Fruit fly (Drosophila melanogaster) whole organism, embryonic: ENCODE measurements around the gene Polr2I.

Source experiments
- Bteb2 ChIP-seq: fragments of 200-800 bp; sonication (Bioruptor generic); optimal IDR thresholded peaks from 2 replicates; lab custom pipeline; 2016; ENCODE audit warnings: missing biosample characterization, missing genetic modification characterization
- CG10209 ChIP-seq: fragments of 200-800 bp; sonication (Bioruptor generic); optimal IDR thresholded peaks from 3 replicates; lab custom pipeline; 2017; ENCODE audit warnings: missing biosample characterization, mild to moderate bottlenecking, missing genetic modification characterization, missing genetic modification reagents
- CG11504 ChIP-seq: fragments of 200-800 bp; sonication (Bioruptor generic); optimal IDR thresholded peaks from 3 replicates; lab custom pipeline; 2019; ENCODE audit warnings: missing biosample characterization, mild to moderate bottlenecking, missing genetic modification characterization, moderate library complexity
- CG12659 ChIP-seq: fragments of 200-800 bp; sonication (Bioruptor generic); optimal IDR thresholded peaks from 3 replicates; lab custom pipeline; 2017; ENCODE audit warnings: mild to moderate bottlenecking, missing biosample characterization, missing genetic modification reagents, missing genetic modification characterization
- CG13424 ChIP-seq: fragments of 200-800 bp; sonication (Bioruptor generic); optimal IDR thresholded peaks from 2 replicates; lab custom pipeline; 2019; ENCODE audit warnings: missing biosample characterization, mild to moderate bottlenecking, missing genetic modification characterization, moderate library complexity
- CG14050 ChIP-seq: fragments of 200-800 bp; sonication (Bioruptor generic); IDR thresholded peaks from 3 replicates; pipeline ENCODE4 v1.3.6; 2022; ENCODE audit warnings: missing biosample characterization, missing genetic modification characterization
- CG15269 ChIP-seq: fragments of 200-800 bp; sonication (Bioruptor generic); optimal IDR thresholded peaks from 2 replicates; lab custom pipeline; 2018; ENCODE audit warnings: missing biosample characterization, mild to moderate bottlenecking, missing genetic modification characterization, moderate library complexity
- CG1647 ChIP-seq: fragments of 200-800 bp; sonication (Bioruptor generic); optimal IDR thresholded peaks from 3 replicates; lab custom pipeline; 2016; ENCODE audit warnings: missing biosample characterization, missing genetic modification characterization
- CG16813 ChIP-seq: fragments of 200-800 bp; sonication (Bioruptor generic); IDR thresholded peaks from 3 replicates; pipeline ENCODE4 v1.3.6; 2022; ENCODE audit warnings: missing biosample characterization, missing genetic modification characterization; ENCODE audit not compliant: partially characterized antibody
- CG18599 ChIP-seq: fragments of 200-800 bp; sonication (Bioruptor generic); optimal IDR thresholded peaks from 3 replicates; lab custom pipeline; 2017; ENCODE audit warnings: missing biosample characterization, missing genetic modification characterization, mild to moderate bottlenecking, moderate library complexity, missing genetic modification reagents
- CG2120 ChIP-seq: fragments of 200-800 bp; sonication (Bioruptor generic); optimal IDR thresholded peaks from 3 replicates; lab custom pipeline; 2016; ENCODE audit warnings: missing biosample characterization, missing genetic modification characterization
- CG2678 ChIP-seq: fragments of 200-800 bp; sonication (Bioruptor generic); optimal IDR thresholded peaks from 3 replicates; lab custom pipeline; 2019; ENCODE audit warnings: missing biosample characterization, mild to moderate bottlenecking, missing genetic modification characterization, moderate library complexity
- CG31388 ChIP-seq: fragments of 200-800 bp; sonication (Bioruptor generic); optimal IDR thresholded peaks from 2 replicates; lab custom pipeline; 2016; ENCODE audit warnings: missing biosample characterization, missing genetic modification characterization
- CG32772 ChIP-seq: fragments of 200-800 bp; sonication (Bioruptor generic); IDR thresholded peaks from 2 replicates; pipeline ENCODE4 v1.3.6; 2022; ENCODE audit warnings: missing biosample characterization, missing genetic modification characterization
- CG4820 ChIP-seq: fragments of 200-800 bp; sonication (Bioruptor generic); optimal IDR thresholded peaks from 3 replicates; lab custom pipeline; 2016; ENCODE audit warnings: missing biosample characterization, missing genetic modification characterization
- CG6854 ChIP-seq: fragments of 200-800 bp; sonication (Bioruptor generic); optimal IDR thresholded peaks from 3 replicates; lab custom pipeline; 2017; ENCODE audit warnings: missing biosample characterization, mild to moderate bottlenecking, missing genetic modification characterization
- CG7271 ChIP-seq: fragments of 200-800 bp; sonication (Bioruptor generic); optimal IDR thresholded peaks from 2 replicates; lab custom pipeline; 2018; ENCODE audit warnings: missing biosample characterization, mild to moderate bottlenecking, missing genetic modification characterization, moderate library complexity
- CG7357 ChIP-seq: fragments of 200-800 bp; sonication (Bioruptor generic); IDR thresholded peaks from 3 replicates; pipeline ENCODE4 v1.3.6; 2022; ENCODE audit warnings: missing biosample characterization, missing genetic modification characterization
- CG7556 ChIP-seq: fragments of 200-800 bp; sonication (Bioruptor generic); optimal IDR thresholded peaks from 2 replicates; lab custom pipeline; 2017; ENCODE audit warnings: missing biosample characterization, mild to moderate bottlenecking, missing genetic modification characterization
- CG8944 ChIP-seq: fragments of 200-800 bp; sonication (Bioruptor generic); optimal IDR thresholded peaks from 3 replicates; lab custom pipeline; 2016; ENCODE audit warnings: missing biosample characterization, missing genetic modification characterization
- CG9817 ChIP-seq: fragments of 200-800 bp; sonication (Bioruptor generic); optimal IDR thresholded peaks from 2 replicates; lab custom pipeline; 2018; ENCODE audit warnings: missing biosample characterization, mild to moderate bottlenecking, missing genetic modification characterization, moderate library complexity
- CG9932 ChIP-seq: fragments of 200-800 bp; sonication (Bioruptor generic); IDR thresholded peaks from 2 replicates; pipeline ENCODE4 v1.3.6; 2022; ENCODE audit warnings: missing biosample characterization, missing genetic modification characterization
- CoRest ChIP-seq: fragments of 200-800 bp; sonication (Bioruptor generic); optimal IDR thresholded peaks from 3 replicates; lab custom pipeline; 2018; ENCODE audit warnings: missing biosample characterization, mild to moderate bottlenecking, missing genetic modification characterization, moderate library complexity
- Dbx ChIP-seq: fragments of 200-800 bp; sonication (Bioruptor generic); IDR thresholded peaks from 3 replicates; pipeline ENCODE4 v1.3.6; 2022; ENCODE audit warnings: missing biosample characterization, missing genetic modification characterization
- Eip74EF ChIP-seq, 2 experiments: fragments of 200-800 bp in 1 of 2; fragments of >200 bp in 1 of 2; sonication (Bioruptor generic) in 1 of 2; optimal IDR thresholded peaks; 2 replicates each; lab custom pipeline; 2017 to 2019; ENCODE audit warnings: missing biosample characterization in 2 of 2, missing genetic modification characterization in 2 of 2, mild to moderate bottlenecking in 1 of 2, moderate library complexity in 1 of 2
- H15 ChIP-seq: fragments of 200-800 bp; sonication (Bioruptor generic); IDR thresholded peaks from 3 replicates; pipeline ENCODE4 v1.3.6; 2022; ENCODE audit warnings: missing biosample characterization, missing genetic modification characterization
- HmgD ChIP-seq: fragments of 200-800 bp; sonication (Bioruptor generic); optimal IDR thresholded peaks from 3 replicates; lab custom pipeline; 2016; ENCODE audit warnings: missing biosample characterization, missing genetic modification characterization
- Hmr ChIP-seq: fragments of 200-800 bp; sonication (Bioruptor generic); optimal IDR thresholded peaks from 3 replicates; lab custom pipeline; 2017; ENCODE audit warnings: mild to moderate bottlenecking, missing biosample characterization, missing genetic modification reagents, missing genetic modification characterization
- Hsf ChIP-seq: fragments of 200-800 bp; sonication (Bioruptor generic); optimal IDR thresholded peaks from 3 replicates; lab custom pipeline; 2016; ENCODE audit warnings: missing biosample characterization, missing genetic modification characterization
- Lhr ChIP-seq: fragments of 200-800 bp; sonication (Bioruptor generic); optimal IDR thresholded peaks from 3 replicates; lab custom pipeline; 2017; ENCODE audit warnings: mild to moderate bottlenecking, missing biosample characterization, missing genetic modification reagents, missing genetic modification characterization
- Optix ChIP-seq: fragments of 200-800 bp; sonication (Bioruptor generic); IDR thresholded peaks from 3 replicates; pipeline ENCODE4 v1.3.6; 2022; ENCODE audit warnings: missing biosample characterization, missing genetic modification characterization
- PHDP ChIP-seq: fragments of 200-800 bp; sonication (Bioruptor generic); optimal IDR thresholded peaks from 3 replicates; lab custom pipeline; 2018; ENCODE audit warnings: missing biosample characterization, mild to moderate bottlenecking, missing genetic modification characterization, moderate library complexity
- Pdp1 ChIP-seq, 2 experiments: fragments of 200-800 bp; sonication (Bioruptor generic); optimal IDR thresholded peaks; 3 replicates each; lab custom pipeline; 2016; ENCODE audit warnings: missing biosample characterization in 2 of 2, missing genetic modification characterization in 2 of 2, mild to moderate bottlenecking in 1 of 2, moderate library complexity in 1 of 2
- Ptx1 ChIP-seq: fragments of 200-800 bp; sonication (Bioruptor generic); IDR thresholded peaks from 2 replicates; pipeline ENCODE4 v1.3.6; 2022; ENCODE audit warnings: missing biosample characterization, missing genetic modification characterization
- TFAM ChIP-seq: fragments of 200-800 bp; sonication (Bioruptor generic); optimal IDR thresholded peaks from 2 replicates; lab custom pipeline; 2017; ENCODE audit warnings: missing biosample characterization, missing genetic modification characterization, inconsistent platforms
- ara ChIP-seq: fragments of 200-800 bp; sonication (Bioruptor generic); IDR thresholded peaks from 2 replicates; pipeline ENCODE4 v1.3.6; 2022; ENCODE audit warnings: missing biosample characterization, missing genetic modification characterization
- dimm ChIP-seq: fragments of 200-800 bp; sonication (Bioruptor generic); IDR thresholded peaks from 2 replicates; pipeline ENCODE4 v1.3.6; 2022; ENCODE audit warnings: missing biosample characterization, missing genetic modification characterization
- mam ChIP-seq: fragments of 200-800 bp; sonication (Bioruptor generic); optimal IDR thresholded peaks from 3 replicates; lab custom pipeline; 2016; ENCODE audit warnings: missing biosample characterization, missing genetic modification characterization
- odd ChIP-seq: fragments of 200-800 bp; sonication (Bioruptor generic); optimal IDR thresholded peaks from 2 replicates; lab custom pipeline; 2017; ENCODE audit warnings: missing biosample characterization, mild to moderate bottlenecking, missing genetic modification characterization
- p53 ChIP-seq: fragments of 200-800 bp; sonication (Bioruptor generic); optimal IDR thresholded peaks from 2 replicates; lab custom pipeline; 2016; ENCODE audit warnings: missing biosample characterization, missing genetic modification characterization
- pho ChIP-seq: fragments of 200-800 bp; sonication (Bioruptor generic); optimal IDR thresholded peaks from 2 replicates; lab custom pipeline; 2016; ENCODE audit warnings: missing biosample characterization, missing genetic modification characterization
- phol ChIP-seq: fragments of 200-800 bp; sonication (Bioruptor generic); optimal IDR thresholded peaks from 3 replicates; lab custom pipeline; 2018; ENCODE audit warnings: missing biosample characterization, mild to moderate bottlenecking, missing genetic modification characterization, moderate library complexity
- pnt ChIP-seq: fragments of 200-800 bp; sonication (Bioruptor generic); optimal IDR thresholded peaks from 3 replicates; lab custom pipeline; 2016; ENCODE audit warnings: missing biosample characterization, missing genetic modification characterization
- shn ChIP-seq: fragments of 200-800 bp; sonication (Bioruptor generic); optimal IDR thresholded peaks from 3 replicates; lab custom pipeline; 2016; ENCODE audit warnings: missing biosample characterization, missing genetic modification characterization
- so ChIP-seq: fragments of 200-800 bp; sonication (Bioruptor generic); IDR thresholded peaks from 3 replicates; pipeline ENCODE4 v1.3.6; 2022; ENCODE audit warnings: missing biosample characterization, missing genetic modification characterization
- sug ChIP-seq: fragments of 200-800 bp; optimal IDR thresholded peaks from 2 replicates; lab custom pipeline; 2019; ENCODE audit warnings: missing biosample characterization, mild to moderate bottlenecking, missing genetic modification characterization, moderate library complexity
- unpg ChIP-seq: fragments of 200-800 bp; sonication (Bioruptor generic); optimal IDR thresholded peaks from 3 replicates; lab custom pipeline; 2018; ENCODE audit warnings: missing biosample characterization, mild to moderate bottlenecking, missing genetic modification characterization, moderate library complexity
- vnd ChIP-seq: fragments of 200-800 bp; sonication (Bioruptor generic); IDR thresholded peaks from 3 replicates; pipeline ENCODE4 v1.3.6; 2022; ENCODE audit warnings: missing biosample characterization, missing genetic modification characterization; ENCODE audit not compliant: partially characterized antibody

The Polr2I gene

dm6 chr3R:14289958-14290835 is 18.7 kb upstream of the Polr2I start (continued):
- 0 out of 2 replicates have a peak, but pooled peaks have one; percentile 4 for TF ChIP-seq CG9932
- peak; percentile 48 for TF ChIP-seq CG12659 (GFP tag; lab: Kevin White, UChicago)
- no peak for TF ChIP-seq TFAM
- TF ChIP-seq Dbx (GFP tag; lab: Robert Waterston, UW) = 0 out of 3 replicates have a peak, but pooled peaks have one; percentile 15
- no peak for TF ChIP-seq Hsf (GFP tag; lab: Kevin White, UChicago)
- no peak for TF ChIP-seq CG6854 (GFP tag; lab: Kevin White, UChicago)
- peak; percentile 52 for TF ChIP-seq CG13424 (tag; lab: Kevin White, UChicago)
- peak; percentile 51 for TF ChIP-seq CG18599 (GFP tag; lab: Kevin White, UChicago)
- no peak for TF ChIP-seq pho (GFP tag; lab: Kevin White, UChicago)
- TF ChIP-seq vnd (GFP tag; lab: Robert Waterston, UW) = no peak
- TF ChIP-seq CoRest (tag; lab: Kevin White, UChicago) = peak; percentile 30
- peak; percentile 28 for TF ChIP-seq CG7556 (GFP tag; lab: Kevin White, UChicago)
- TF ChIP-seq CG14050 (GFP tag; lab: Robert Waterston, UW) = no peak
- no peak for TF ChIP-seq CG7271 (tag; lab: Kevin White, UChicago)
- no peak for TF ChIP-seq shn (GFP tag; lab: Kevin White, UChicago)
- TF ChIP-seq phol (tag; lab: Kevin White, UChicago) = peak; percentile 35
- no peak for TF ChIP-seq H15 (GFP tag; lab: Robert Waterston, UW)
- TF ChIP-seq CG10209 (GFP tag; lab: Kevin White, UChicago) = peak; percentile 19
- TF ChIP-seq sug (tag; lab: Kevin White, UChicago) = peak; percentile 10
- TF ChIP-seq PHDP (tag; lab: Kevin White, UChicago) = peak; percentile 7
- no peak for TF ChIP-seq CG32772 (GFP tag; lab: Robert Waterston, UW)
- no peak for TF ChIP-seq ara (GFP tag; lab: Robert Waterston, UW)
- TF ChIP-seq mam (GFP tag; lab: Kevin White, UChicago) = no peak
- TF ChIP-seq CG4820 (GFP tag; lab: Kevin White, UChicago) = peak; percentile 18
- no peak for TF ChIP-seq Ptx1
- TF ChIP-seq odd (GFP tag; lab: Kevin White, UChicago) = peak; percentile 4
- peak in 1 of 2 experiments; percentile 43 for TF ChIP-seq Pdp1 (GFP tag; optimal IDR thresholded peaks at IDR 0.05; lab: Kevin White, UChicago)
- TF ChIP-seq HmgD (GFP tag; lab: Kevin White, UChicago) = no peak
- no peak for TF ChIP-seq pnt (GFP tag; lab: Kevin White, UChicago)
- TF ChIP-seq CG31388 (GFP tag; lab: Kevin White, UChicago) = no peak
- TF ChIP-seq CG15269 = peak; percentile 21
- no peak for TF ChIP-seq Bteb2 (GFP tag; lab: Kevin White, UChicago)
- no peak for TF ChIP-seq Lhr (GFP tag; lab: Kevin White, UChicago)
- TF ChIP-seq unpg = peak; percentile 3
- 0 out of 3 replicates have a peak, but pooled peaks have one; percentile 9 for TF ChIP-seq so
- TF ChIP-seq CG9817 (tag; lab: Kevin White, UChicago) = peak; percentile 19
- TF ChIP-seq CG8944 (GFP tag; lab: Kevin White, UChicago) = no peak
- no peak for TF ChIP-seq CG1647 (GFP tag; lab: Kevin White, UChicago)
- TF ChIP-seq CG2678 (tag; lab: Kevin White, UChicago) = peak; percentile 59
- no peak for TF ChIP-seq CG16813 (GFP tag; lab: Robert Waterston, UW)
- TF ChIP-seq p53 (GFP tag; lab: Kevin White, UChicago) = no peak
- peak; percentile 16 for TF ChIP-seq CG2120 (GFP tag; lab: Kevin White, UChicago)
- peak; percentile 61 for TF ChIP-seq CG11504 (tag; lab: Kevin White, UChicago)
- TF ChIP-seq CG7357 (GFP tag; lab: Robert Waterston, UW) = no peak
- peak in 1 of 2 experiments; percentile 57 for TF ChIP-seq Eip74EF (GFP tag; optimal IDR thresholded peaks at IDR 0.05; lab: Kevin White, UChicago)
- TF ChIP-seq Hmr (GFP tag; lab: Kevin White, UChicago) = peak; percentile 37
- TF ChIP-seq Optix = no peak
- no peak for TF ChIP-seq dimm (GFP tag; lab: Robert Waterston, UW)
